Fruit fly (Drosophila melanogaster) whole organism, embryonic: ENCODE data around the gene Npc2f.
A peak's percentile ranks its signal among the peaks of the same experiment; 100 is the strongest.

Experiments
- Ada2b ChIP-seq: fragments of 200-800 bp; sonication (Bioruptor generic); IDR thresholded peaks from 2 replicates; pipeline ENCODE4 v1.3.6; 2022; ENCODE audit warnings: missing biosample characterization, missing genetic modification characterization
- BEAF-32 ChIP-seq: fragments of 200-800 bp; sonication (Bioruptor generic); optimal IDR thresholded peaks from 3 replicates; lab custom pipeline; 2017; ENCODE audit warnings: missing biosample characterization, missing genetic modification characterization, mild to moderate bottlenecking, moderate library complexity, missing genetic modification reagents
- CG10431 ChIP-seq: fragments of 200-800 bp; sonication (Bioruptor generic); optimal IDR thresholded peaks from 3 replicates; lab custom pipeline; 2018; ENCODE audit warnings: missing biosample characterization, mild to moderate bottlenecking, missing genetic modification characterization
- CG10654 ChIP-seq: fragments of 200-800 bp; sonication (Bioruptor generic); optimal IDR thresholded peaks from 2 replicates; lab custom pipeline; 2016; ENCODE audit warnings: missing biosample characterization, missing genetic modification characterization
- CG11085 ChIP-seq: fragments of 200-800 bp; sonication (Bioruptor generic); IDR thresholded peaks from 2 replicates; pipeline ENCODE4 v1.3.6; 2022; ENCODE audit warnings: missing biosample characterization, missing genetic modification characterization
- CG11398 ChIP-seq: fragments of 200-800 bp; sonication (Bioruptor generic); optimal IDR thresholded peaks from 2 replicates; lab custom pipeline; 2016; ENCODE audit warnings: missing biosample characterization, missing genetic modification characterization
- CG11560 ChIP-seq: fragments of 200-800 bp; sonication (Bioruptor generic); IDR thresholded peaks from 3 replicates; pipeline ENCODE4 v1.3.6; 2022; ENCODE audit warnings: missing biosample characterization, missing genetic modification characterization
- CG13123 ChIP-seq: fragments of 200-800 bp; sonication (Bioruptor generic); optimal IDR thresholded peaks from 2 replicates; lab custom pipeline; 2016; ENCODE audit warnings: missing biosample characterization, missing genetic modification characterization
- CG18619 ChIP-seq: fragments of 200-800 bp; sonication (Bioruptor generic); optimal IDR thresholded peaks from 3 replicates; lab custom pipeline; 2017; ENCODE audit warnings: missing biosample characterization, mild to moderate bottlenecking, missing genetic modification characterization
- CG2875 ChIP-seq: fragments of 200-800 bp; sonication (Bioruptor generic); optimal IDR thresholded peaks from 2 replicates; lab custom pipeline; 2017; ENCODE audit warnings: missing biosample characterization, mild to moderate bottlenecking, missing genetic modification characterization, missing genetic modification reagents
- CG2889 ChIP-seq: fragments of 200-800 bp; sonication (Bioruptor generic); IDR thresholded peaks from 3 replicates; pipeline ENCODE4 v1.3.6; 2022; ENCODE audit warnings: missing biosample characterization, missing genetic modification characterization
- CG30020 ChIP-seq: fragments of 200-800 bp; optimal IDR thresholded peaks from 2 replicates; lab custom pipeline; 2019; ENCODE audit warnings: missing biosample characterization, mild to moderate bottlenecking, missing genetic modification characterization, moderate library complexity
- CG30431 ChIP-seq: fragments of 200-800 bp; sonication (Bioruptor generic); optimal IDR thresholded peaks from 2 replicates; lab custom pipeline; 2017; ENCODE audit warnings: missing biosample characterization, missing genetic modification characterization
- CG31224 ChIP-seq: fragments of 200-800 bp; sonication (Bioruptor generic); IDR thresholded peaks from 2 replicates; pipeline ENCODE4 v1.3.6; 2022; ENCODE audit warnings: missing biosample characterization, missing genetic modification characterization
- CG3163 ChIP-seq: fragments of 200-800 bp; sonication (Bioruptor generic); optimal IDR thresholded peaks from 3 replicates; lab custom pipeline; 2016; ENCODE audit warnings: missing biosample characterization, missing genetic modification characterization
- CG32532 ChIP-seq: fragments of 200-800 bp; sonication (Bioruptor generic); IDR thresholded peaks from 2 replicates; pipeline ENCODE4 v1.3.6; 2022; ENCODE audit warnings: missing biosample characterization, missing genetic modification characterization
- CG34376 ChIP-seq: fragments of 200-800 bp; sonication (Bioruptor generic); optimal IDR thresholded peaks from 2 replicates; lab custom pipeline; 2018; ENCODE audit warnings: missing biosample characterization, mild to moderate bottlenecking, missing genetic modification characterization
- CG3838 ChIP-seq: fragments of 200-800 bp; sonication (Bioruptor generic); optimal IDR thresholded peaks from 3 replicates; lab custom pipeline; 2016; ENCODE audit warnings: missing biosample characterization, missing genetic modification characterization
- CG5180 ChIP-seq: fragments of 200-800 bp; sonication (Bioruptor generic); optimal IDR thresholded peaks from 3 replicates; lab custom pipeline; 2017; ENCODE audit warnings: missing biosample characterization, missing genetic modification characterization, mild to moderate bottlenecking, moderate library complexity, missing genetic modification reagents
- CG7839 ChIP-seq: fragments of 200-800 bp; sonication (Bioruptor generic); optimal IDR thresholded peaks from 3 replicates; lab custom pipeline; 2018; ENCODE audit warnings: missing biosample characterization, mild to moderate bottlenecking, missing genetic modification characterization, moderate library complexity
- CG9215 ChIP-seq: fragments of 200-800 bp; sonication (Bioruptor generic); IDR thresholded peaks from 2 replicates; pipeline ENCODE4 v1.3.6; 2022; ENCODE audit warnings: missing biosample characterization, missing genetic modification characterization
- CG9797 ChIP-seq: fragments of 200-800 bp; sonication (Bioruptor generic); optimal IDR thresholded peaks from 3 replicates; lab custom pipeline; 2018; ENCODE audit warnings: missing biosample characterization, mild to moderate bottlenecking, missing genetic modification characterization
- CoRest ChIP-seq: fragments of 200-800 bp; sonication (Bioruptor generic); optimal IDR thresholded peaks from 3 replicates; lab custom pipeline; 2018; ENCODE audit warnings: missing biosample characterization, mild to moderate bottlenecking, missing genetic modification characterization, moderate library complexity
- Dbx ChIP-seq: fragments of 200-800 bp; sonication (Bioruptor generic); IDR thresholded peaks from 3 replicates; pipeline ENCODE4 v1.3.6; 2022; ENCODE audit warnings: missing biosample characterization, missing genetic modification characterization
- HmgZ ChIP-seq: fragments of 200-800 bp; sonication (Bioruptor generic); optimal IDR thresholded peaks from 2 replicates; lab custom pipeline; 2018; ENCODE audit warnings: missing biosample characterization, mild to moderate bottlenecking, missing genetic modification characterization
- MESR4 ChIP-seq: fragments of 200-800 bp; sonication (Bioruptor generic); optimal IDR thresholded peaks from 2 replicates; lab custom pipeline; 2018; ENCODE audit warnings: missing biosample characterization, mild to moderate bottlenecking, missing genetic modification characterization, moderate library complexity
- Mad ChIP-seq: fragments of 200-800 bp; sonication (Bioruptor generic); optimal IDR thresholded peaks from 2 replicates; lab custom pipeline; 2016; ENCODE audit warnings: missing biosample characterization, missing genetic modification characterization
- Mrtf ChIP-seq: fragments of 200-800 bp; sonication (Bioruptor generic); IDR thresholded peaks from 3 replicates; pipeline ENCODE4 v1.3.6; 2022; ENCODE audit warnings: missing biosample characterization, missing genetic modification characterization
- Opbp ChIP-seq: fragments of 200-800 bp; sonication (Bioruptor generic); IDR thresholded peaks from 3 replicates; pipeline ENCODE4 v1.3.6; 2022; ENCODE audit warnings: missing biosample characterization, missing genetic modification characterization; ENCODE audit not compliant: partially characterized antibody
- Ptx1 ChIP-seq: fragments of 200-800 bp; sonication (Bioruptor generic); IDR thresholded peaks from 2 replicates; pipeline ENCODE4 v1.3.6; 2022; ENCODE audit warnings: missing biosample characterization, missing genetic modification characterization
- Six4 ChIP-seq: fragments of 200-800 bp; sonication (Bioruptor generic); optimal IDR thresholded peaks from 2 replicates; lab custom pipeline; 2016; ENCODE audit warnings: missing biosample characterization, missing genetic modification characterization
- Sox100B ChIP-seq: fragments of 200-800 bp; sonication (Bioruptor generic); optimal IDR thresholded peaks from 3 replicates; lab custom pipeline; 2018; ENCODE audit warnings: missing biosample characterization, mild to moderate bottlenecking, missing genetic modification characterization
- Spps ChIP-seq: fragments of 200-800 bp; sonication (Bioruptor generic); optimal IDR thresholded peaks from 2 replicates; lab custom pipeline; 2018; ENCODE audit warnings: missing biosample characterization, mild to moderate bottlenecking, missing genetic modification characterization
- Xbp1 ChIP-seq: fragments of 200-800 bp; sonication (Bioruptor generic); optimal IDR thresholded peaks from 3 replicates; lab custom pipeline; 2016; ENCODE audit warnings: missing biosample characterization, mild to moderate bottlenecking, missing genetic modification characterization
- bowl ChIP-seq: fragments of 200-800 bp; sonication (Bioruptor generic); IDR thresholded peaks from 2 replicates; pipeline ENCODE4 v1.3.6; 2022; ENCODE audit warnings: missing biosample characterization, missing genetic modification characterization
- br ChIP-seq: fragments of >200 bp; optimal IDR thresholded peaks from 2 replicates; lab custom pipeline; 2017
- bsh ChIP-seq, 2 experiments: fragments of 200-800 bp; sonication (Bioruptor generic); optimal IDR thresholded peaks; 2 replicates each; lab custom pipeline; 2017 to 2018; ENCODE audit warnings: mild to moderate bottlenecking in 2 of 2, missing biosample characterization in 2 of 2, missing genetic modification characterization in 2 of 2, moderate library complexity in 1 of 2
- chif ChIP-seq, 2 experiments: fragments of 200-800 bp; sonication (Bioruptor generic); optimal IDR thresholded peaks; 3 replicates each; lab custom pipeline; 2016; ENCODE audit warnings: missing biosample characterization in 2 of 2, missing genetic modification characterization in 2 of 2
- chm ChIP-seq: fragments of 200-800 bp; sonication (Bioruptor generic); IDR thresholded peaks from 2 replicates; pipeline ENCODE4 v1.3.6; 2022; ENCODE audit warnings: missing biosample characterization, missing genetic modification characterization
- corto ChIP-seq: fragments of 200-800 bp; sonication (Bioruptor generic); optimal IDR thresholded peaks from 2 replicates; lab custom pipeline; 2016; ENCODE audit warnings: missing biosample characterization, mild to moderate bottlenecking, missing genetic modification characterization, moderate library complexity
- crc ChIP-seq: fragments of 200-800 bp; sonication (Bioruptor generic); optimal IDR thresholded peaks from 2 replicates; lab custom pipeline; 2016; ENCODE audit warnings: missing biosample characterization, missing genetic modification characterization
- exex ChIP-seq: fragments of 200-800 bp; sonication (Bioruptor generic); optimal IDR thresholded peaks from 4 replicates; lab custom pipeline; 2018; ENCODE audit warnings: missing biosample characterization, mild to moderate bottlenecking, missing genetic modification characterization, moderate library complexity
- gro ChIP-seq: fragments of 200-800 bp; sonication (Bioruptor generic); optimal IDR thresholded peaks from 2 replicates; lab custom pipeline; 2016; ENCODE audit warnings: missing biosample characterization, missing genetic modification characterization
- jing ChIP-seq: fragments of 200-800 bp; sonication (Bioruptor generic); optimal IDR thresholded peaks from 2 replicates; lab custom pipeline; 2018; ENCODE audit warnings: missing biosample characterization, mild to moderate bottlenecking, missing genetic modification characterization
- lbe ChIP-seq: fragments of 200-800 bp; sonication (Bioruptor generic); optimal IDR thresholded peaks from 2 replicates; lab custom pipeline; 2016; ENCODE audit warnings: missing biosample characterization, mild to moderate bottlenecking, missing genetic modification characterization
- lov ChIP-seq, 2 experiments: fragments of 200-800 bp in 1 of 2; fragments of >200 bp in 1 of 2; sonication (Bioruptor generic) in 1 of 2; IDR thresholded peaks in 1 of 2; optimal IDR thresholded peaks in 1 of 2; 2 replicates in 1 of 2; 3 replicates in 1 of 2; pipeline versions ENCODE4 v1.3.6 to Lab custom; 2017 to 2022; ENCODE audit warnings: missing biosample characterization in 1 of 2, missing genetic modification characterization in 1 of 2
- nerfin-2 ChIP-seq: fragments of 200-800 bp; sonication (Bioruptor generic); IDR thresholded peaks from 2 replicates; pipeline ENCODE4 v1.3.6; 2022; ENCODE audit warnings: missing biosample characterization, missing genetic modification characterization; ENCODE audit not compliant: partially characterized antibody
- org-1 ChIP-seq: fragments of 200-800 bp; sonication (Bioruptor generic); optimal IDR thresholded peaks from 2 replicates; lab custom pipeline; 2017; ENCODE audit warnings: missing biosample characterization, missing genetic modification characterization
- prd ChIP-seq, 3 experiments: fragments of >200 bp in 2 of 3; fragments of 200-800 bp in 1 of 3; sonication (Bioruptor generic) in 1 of 3; optimal IDR thresholded peaks in 2 of 3; IDR thresholded peaks in 1 of 3; 2 replicates in 2 of 3; 3 replicates in 1 of 3; pipeline versions ENCODE4 v1.3.6 to Lab custom; 2017 to 2022; ENCODE audit warnings: missing biosample characterization in 1 of 3, missing genetic modification characterization in 1 of 3
- ro ChIP-seq: fragments of 200-800 bp; sonication (Bioruptor generic); IDR thresholded peaks from 2 replicates; pipeline ENCODE4 v1.3.6; 2022; ENCODE audit warnings: missing biosample characterization, missing genetic modification characterization
- sd ChIP-seq: fragments of 200-800 bp; sonication (Bioruptor generic); optimal IDR thresholded peaks from 3 replicates; lab custom pipeline; 2018; ENCODE audit warnings: missing biosample characterization, mild to moderate bottlenecking, missing genetic modification characterization, moderate library complexity

The Npc2f gene

dm6 chr3R:24148838-24149237 is 11.1 kb downstream of the Npc2f start, which contains the start of gene Slimp (continued):
- TF ChIP-seq MESR4 (GFP tag; lab: Kevin White, UChicago) (no peak), Spps (tag; lab: Kevin White, UChicago) (no peak), sd (tag; lab: Kevin White, UChicago) (no peak), CG7839 (tag; lab: Kevin White, UChicago) (peak; percentile 6), CG18619 (GFP tag; lab: Kevin White, UChicago) (no peak), CG11560 (tag; lab: Robert Waterston, UW) (no peak; the same call in 2 of the 3 replicates), lov (optimal IDR thresholded peaks at IDR 0.05; lab: Kevin White, UChicago) (no peak), lov (GFP tag; IDR thresholded peaks at IDR 0.05; lab: Robert Waterston, UW) (no peak), org-1 (no peak), CG30431 (GFP tag; lab: Kevin White, UChicago) (no peak), HmgZ (tag; lab: Kevin White, UChicago) (peak; percentile 9), CG10654 (no peak), lbe (GFP tag; lab: Kevin White, UChicago) (peak; percentile 7), exex (tag; lab: Kevin White, UChicago) (no peak), nerfin-2 (GFP tag; lab: Robert Waterston, UW) (no peak), corto (no peak), CG11085 (no peak), CG2875 (GFP tag; lab: Kevin White, UChicago) (no peak), jing (GFP tag; lab: Kevin White, UChicago) (no peak), CG3163 (GFP tag; lab: Kevin White, UChicago) (no peak), Ptx1 (GFP tag; lab: Robert Waterston, UW) (0 out of 2 replicates have a peak, but pooled peaks have one; percentile 20), gro (no peak), chm (GFP tag; lab: Robert Waterston, UW) (no peak), br (lab: Kevin White, UChicago) (no peak), Mad (GFP tag; lab: Kevin White, UChicago) (no peak), CG34376 (GFP tag; lab: Kevin White, UChicago) (no peak), Sox100B (GFP tag; lab: Kevin White, UChicago) (no peak), CG9797 (GFP tag; lab: Kevin White, UChicago) (no peak), bsh (GFP tag; optimal IDR thresholded peaks at IDR 0.05; lab: Kevin White, UChicago) (peak in 1 of 2 experiments; percentile 32), CG13123 (GFP tag; lab: Kevin White, UChicago) (no peak), CG2889 (GFP tag; lab: Robert Waterston, UW) (no peak), CG10431 (GFP tag; lab: Kevin White, UChicago) (no peak), Mrtf (GFP tag; lab: Robert Waterston, UW) (no peak), CG9215 (GFP tag; lab: Robert Waterston, UW) (no peak), CoRest (tag; lab: Kevin White, UChicago) (peak; percentile 8), CG30020 (tag; lab: Kevin White, UChicago) (no peak), BEAF-32 (GFP tag; lab: Kevin White, UChicago) (peak; percentile 16), CG31224 (GFP tag; lab: Robert Waterston, UW) (no peak), ro (GFP tag; lab: Robert Waterston, UW) (no peak), CG11398 (GFP tag; lab: Kevin White, UChicago) (no peak), CG32532 (GFP tag; lab: Robert Waterston, UW) (no peak), bowl (no peak), CG5180 (no peak), chif (GFP tag; optimal IDR thresholded peaks at IDR 0.05; lab: Kevin White, UChicago) (no peak), crc (GFP tag; lab: Kevin White, UChicago) (no peak), Ada2b (GFP tag; lab: Robert Waterston, UW) (no peak), CG3838 (no peak), prd (optimal IDR thresholded peaks at IDR 0.05; lab: Kevin White, UChicago) (no peak), prd (GFP tag; IDR thresholded peaks at IDR 0.05; lab: Robert Waterston, UW) (no peak), Xbp1 (GFP tag; lab: Kevin White, UChicago) (peak; percentile 5), Dbx (GFP tag; lab: Robert Waterston, UW) (no peak), Six4 (GFP tag; lab: Kevin White, UChicago) (no peak), Opbp (GFP tag; lab: Robert Waterston, UW) (0 out of 3 replicates have a peak, but pooled peaks have one; percentile 46)
